Fruit fly (Drosophila melanogaster) whole organism, embryonic: ENCODE measurements around the gene Usp30.
A peak's percentile ranks its signal among the peaks of the same experiment; 100 is the strongest.

Experiments used
- Bgb ChIP-seq: fragments of 200-800 bp; sonication (Bioruptor generic); IDR thresholded peaks from 2 replicates; pipeline ENCODE4 v1.3.6; 2022; ENCODE audit warnings: missing biosample characterization, missing genetic modification characterization; ENCODE audit not compliant: partially characterized antibody
- Blimp-1 ChIP-seq: fragments of 200-800 bp; sonication (Bioruptor generic); optimal IDR thresholded peaks from 3 replicates; lab custom pipeline; 2018; ENCODE audit warnings: missing biosample characterization, missing genetic modification characterization, mild to moderate bottlenecking, moderate library complexity, missing genetic modification reagents
- C15 ChIP-seq: fragments of 200-800 bp; sonication (Bioruptor generic); IDR thresholded peaks from 3 replicates; pipeline ENCODE4 v1.3.6; 2022; ENCODE audit warnings: missing biosample characterization, missing genetic modification characterization
- CG10543 ChIP-seq: fragments of 200-800 bp; sonication (Bioruptor generic); optimal IDR thresholded peaks from 3 replicates; lab custom pipeline; 2017; ENCODE audit warnings: missing biosample characterization, mild to moderate bottlenecking, missing genetic modification characterization, moderate library complexity
- CG10654 ChIP-seq: fragments of 200-800 bp; sonication (Bioruptor generic); optimal IDR thresholded peaks from 2 replicates; lab custom pipeline; 2016; ENCODE audit warnings: missing biosample characterization, missing genetic modification characterization
- CG11398 ChIP-seq: fragments of 200-800 bp; sonication (Bioruptor generic); optimal IDR thresholded peaks from 2 replicates; lab custom pipeline; 2016; ENCODE audit warnings: missing biosample characterization, missing genetic modification characterization
- CG11456 ChIP-seq: fragments of 200-800 bp; sonication (Bioruptor generic); IDR thresholded peaks from 3 replicates; pipeline ENCODE4 v1.3.6; 2022; ENCODE audit warnings: missing biosample characterization, missing genetic modification characterization
- CG11723 ChIP-seq: fragments of 200-800 bp; sonication (Bioruptor generic); optimal IDR thresholded peaks from 2 replicates; lab custom pipeline; 2017; ENCODE audit warnings: missing biosample characterization, mild to moderate bottlenecking, missing genetic modification characterization
- CG12155 ChIP-seq: fragments of 200-800 bp; sonication (Bioruptor generic); optimal IDR thresholded peaks from 3 replicates; lab custom pipeline; 2016; ENCODE audit warnings: missing biosample characterization, missing genetic modification characterization
- CG12942 ChIP-seq: fragments of 200-800 bp; sonication (Bioruptor generic); optimal IDR thresholded peaks from 3 replicates; lab custom pipeline; 2016; ENCODE audit warnings: missing biosample characterization, missing genetic modification characterization
- CG13775 ChIP-seq: fragments of 200-800 bp; sonication (Bioruptor generic); optimal IDR thresholded peaks from 3 replicates; lab custom pipeline; 2017; ENCODE audit warnings: missing biosample characterization, mild to moderate bottlenecking, missing genetic modification characterization
- CG14014 ChIP-seq: fragments of 200-800 bp; sonication (Bioruptor generic); IDR thresholded peaks from 2 replicates; pipeline ENCODE4 v1.3.6; 2022; ENCODE audit warnings: missing biosample characterization, missing genetic modification characterization
- CG15269 ChIP-seq: fragments of 200-800 bp; sonication (Bioruptor generic); optimal IDR thresholded peaks from 2 replicates; lab custom pipeline; 2018; ENCODE audit warnings: missing biosample characterization, mild to moderate bottlenecking, missing genetic modification characterization, moderate library complexity
- CG18476 ChIP-seq: fragments of 200-800 bp; sonication (Bioruptor generic); optimal IDR thresholded peaks from 2 replicates; lab custom pipeline; 2016; ENCODE audit warnings: missing biosample characterization, mild to moderate bottlenecking, missing genetic modification characterization
- CG2678 ChIP-seq: fragments of 200-800 bp; sonication (Bioruptor generic); optimal IDR thresholded peaks from 3 replicates; lab custom pipeline; 2019; ENCODE audit warnings: missing biosample characterization, mild to moderate bottlenecking, missing genetic modification characterization, moderate library complexity
- CG3065 ChIP-seq: fragments of 200-800 bp; sonication (Bioruptor generic); optimal IDR thresholded peaks from 2 replicates; lab custom pipeline; 2016; ENCODE audit warnings: missing biosample characterization, missing genetic modification characterization
- CG31365 ChIP-seq: fragments of 200-800 bp; sonication (Bioruptor generic); optimal IDR thresholded peaks from 2 replicates; lab custom pipeline; 2018; ENCODE audit warnings: missing biosample characterization, mild to moderate bottlenecking, missing genetic modification characterization
- CG34422 ChIP-seq: fragments of 200-800 bp; sonication (Bioruptor generic); IDR thresholded peaks from 3 replicates; pipeline ENCODE4 v1.3.6; 2022; ENCODE audit warnings: missing biosample characterization, missing genetic modification characterization
- CG4328 ChIP-seq: fragments of 200-800 bp; sonication (Bioruptor generic); optimal IDR thresholded peaks from 3 replicates; lab custom pipeline; 2017; ENCODE audit warnings: missing biosample characterization, missing genetic modification reagents, missing genetic modification characterization
- CG43689 ChIP-seq: fragments of 200-800 bp; sonication (Bioruptor generic); IDR thresholded peaks from 2 replicates; pipeline ENCODE4 v1.3.6; 2022; ENCODE audit warnings: missing biosample characterization, missing genetic modification characterization
- CG6254 ChIP-seq: fragments of 200-800 bp; sonication (Bioruptor generic); optimal IDR thresholded peaks from 3 replicates; lab custom pipeline; 2017; ENCODE audit warnings: mild to moderate bottlenecking, missing biosample characterization, missing genetic modification reagents, missing genetic modification characterization
- CG7271 ChIP-seq: fragments of 200-800 bp; sonication (Bioruptor generic); optimal IDR thresholded peaks from 2 replicates; lab custom pipeline; 2018; ENCODE audit warnings: missing biosample characterization, mild to moderate bottlenecking, missing genetic modification characterization, moderate library complexity
- CG8290 ChIP-seq, 3 experiments: fragments of 200-800 bp; sonication (Bioruptor generic); optimal IDR thresholded peaks; 2 replicates each; lab custom pipeline; 2016 to 2019; ENCODE audit warnings: missing biosample characterization in 3 of 3, missing genetic modification characterization in 3 of 3, mild to moderate bottlenecking in 2 of 3, moderate library complexity in 1 of 3
- CG8478 ChIP-seq: fragments of >200 bp; optimal IDR thresholded peaks from 2 replicates; lab custom pipeline; 2018
- Dll ChIP-seq: fragments of 200-800 bp; sonication (Bioruptor generic); IDR thresholded peaks from 4 replicates; pipeline ENCODE4 v1.3.6; 2022; ENCODE audit warnings: missing biosample characterization, missing genetic modification characterization; ENCODE audit not compliant: partially characterized antibody
- E2f1 ChIP-seq: fragments of 200-800 bp; sonication (Bioruptor generic); IDR thresholded peaks from 2 replicates; pipeline ENCODE4 v1.3.6; 2022; ENCODE audit warnings: missing biosample characterization, missing genetic modification characterization
- Fer1 ChIP-seq: fragments of 200-800 bp; sonication (Bioruptor generic); optimal IDR thresholded peaks from 2 replicates; lab custom pipeline; 2017; ENCODE audit warnings: missing biosample characterization, mild to moderate bottlenecking, missing genetic modification characterization
- Fer3 ChIP-seq: fragments of 200-800 bp; sonication (Bioruptor generic); optimal IDR thresholded peaks from 2 replicates; lab custom pipeline; 2018; ENCODE audit warnings: missing biosample characterization, mild to moderate bottlenecking, missing genetic modification characterization, moderate library complexity
- HmgD ChIP-seq: fragments of 200-800 bp; sonication (Bioruptor generic); optimal IDR thresholded peaks from 3 replicates; lab custom pipeline; 2016; ENCODE audit warnings: missing biosample characterization, missing genetic modification characterization
- Hmr ChIP-seq: fragments of 200-800 bp; sonication (Bioruptor generic); optimal IDR thresholded peaks from 3 replicates; lab custom pipeline; 2017; ENCODE audit warnings: mild to moderate bottlenecking, missing biosample characterization, missing genetic modification reagents, missing genetic modification characterization
- Lhr ChIP-seq: fragments of 200-800 bp; sonication (Bioruptor generic); optimal IDR thresholded peaks from 3 replicates; lab custom pipeline; 2017; ENCODE audit warnings: mild to moderate bottlenecking, missing biosample characterization, missing genetic modification reagents, missing genetic modification characterization
- Optix ChIP-seq: fragments of 200-800 bp; sonication (Bioruptor generic); IDR thresholded peaks from 3 replicates; pipeline ENCODE4 v1.3.6; 2022; ENCODE audit warnings: missing biosample characterization, missing genetic modification characterization
- Poxn ChIP-seq: fragments of 200-800 bp; sonication (Bioruptor generic); IDR thresholded peaks from 2 replicates; pipeline ENCODE4 v1.3.6; 2022; ENCODE audit warnings: missing biosample characterization, missing genetic modification characterization
- Sox100B ChIP-seq: fragments of 200-800 bp; sonication (Bioruptor generic); optimal IDR thresholded peaks from 3 replicates; lab custom pipeline; 2018; ENCODE audit warnings: missing biosample characterization, mild to moderate bottlenecking, missing genetic modification characterization
- Sry-δ ChIP-seq: fragments of 200-800 bp; sonication (Bioruptor generic); optimal IDR thresholded peaks from 2 replicates; lab custom pipeline; 2016; ENCODE audit warnings: missing biosample characterization, missing genetic modification characterization
- ab ChIP-seq: fragments of 200-800 bp; sonication (Bioruptor generic); optimal IDR thresholded peaks from 2 replicates; lab custom pipeline; 2016; ENCODE audit warnings: missing biosample characterization, missing genetic modification characterization
- amos ChIP-seq: fragments of 200-800 bp; sonication (Bioruptor generic); IDR thresholded peaks from 2 replicates; pipeline ENCODE4 v1.3.6; 2022; ENCODE audit warnings: missing biosample characterization, missing genetic modification characterization; ENCODE audit not compliant: partially characterized antibody
- dmrt99B ChIP-seq: fragments of 200-800 bp; sonication (Bioruptor generic); optimal IDR thresholded peaks from 2 replicates; lab custom pipeline; 2018; ENCODE audit warnings: missing biosample characterization, mild to moderate bottlenecking, missing genetic modification characterization, moderate library complexity
- eve ChIP-seq, 2 experiments: fragments of >200 bp; optimal IDR thresholded peaks; 2 replicates each; lab custom pipeline; 2017; ENCODE audit warnings: missing biosample characterization in 2 of 2, missing genetic modification characterization in 2 of 2
- fd64A ChIP-seq: fragments of 200-800 bp; sonication (Bioruptor generic); optimal IDR thresholded peaks from 3 replicates; lab custom pipeline; 2018; ENCODE audit warnings: missing biosample characterization, mild to moderate bottlenecking, missing genetic modification characterization
- hth ChIP-seq: fragments of >200 bp; optimal IDR thresholded peaks from 2 replicates; lab custom pipeline; 2017; ENCODE audit warnings: inconsistent platforms
- jing ChIP-seq: fragments of 200-800 bp; sonication (Bioruptor generic); optimal IDR thresholded peaks from 2 replicates; lab custom pipeline; 2018; ENCODE audit warnings: missing biosample characterization, mild to moderate bottlenecking, missing genetic modification characterization
- maf-S ChIP-seq: fragments of 200-800 bp; sonication (Bioruptor generic); optimal IDR thresholded peaks from 2 replicates; lab custom pipeline; 2016; ENCODE audit warnings: missing biosample characterization, missing genetic modification characterization
- otp ChIP-seq: fragments of 200-800 bp; sonication (Bioruptor generic); IDR thresholded peaks from 3 replicates; pipeline ENCODE4, ENCODE4 v1.3.6; 2022; ENCODE audit warnings: missing biosample characterization, missing genetic modification characterization
- pho ChIP-seq: fragments of 200-800 bp; sonication (Bioruptor generic); optimal IDR thresholded peaks from 2 replicates; lab custom pipeline; 2016; ENCODE audit warnings: missing biosample characterization, missing genetic modification characterization
- stc ChIP-seq: fragments of 200-800 bp; sonication (Bioruptor generic); IDR thresholded peaks from 2 replicates; pipeline ENCODE4 v1.3.6; 2022; ENCODE audit warnings: missing biosample characterization, missing genetic modification characterization
- tll ChIP-seq, 2 experiments: fragments of 200-800 bp in 1 of 2; fragments of >200 bp in 1 of 2; sonication (Bioruptor generic) in 1 of 2; optimal IDR thresholded peaks; 2 replicates each; lab custom pipeline; 2017 to 2019; ENCODE audit warnings: missing biosample characterization in 2 of 2, missing genetic modification characterization in 2 of 2, mild to moderate bottlenecking in 1 of 2, moderate library complexity in 1 of 2
- trem ChIP-seq: fragments of 200-800 bp; optimal IDR thresholded peaks from 3 replicates; lab custom pipeline; 2019; ENCODE audit warnings: missing biosample characterization, mild to moderate bottlenecking, missing genetic modification characterization, moderate library complexity
- wek ChIP-seq: fragments of 200-800 bp; sonication (Bioruptor generic); optimal IDR thresholded peaks from 3 replicates; lab custom pipeline; 2018; ENCODE audit warnings: missing biosample characterization, mild to moderate bottlenecking, missing genetic modification characterization, moderate library complexity

Gene Usp30

DNA sequence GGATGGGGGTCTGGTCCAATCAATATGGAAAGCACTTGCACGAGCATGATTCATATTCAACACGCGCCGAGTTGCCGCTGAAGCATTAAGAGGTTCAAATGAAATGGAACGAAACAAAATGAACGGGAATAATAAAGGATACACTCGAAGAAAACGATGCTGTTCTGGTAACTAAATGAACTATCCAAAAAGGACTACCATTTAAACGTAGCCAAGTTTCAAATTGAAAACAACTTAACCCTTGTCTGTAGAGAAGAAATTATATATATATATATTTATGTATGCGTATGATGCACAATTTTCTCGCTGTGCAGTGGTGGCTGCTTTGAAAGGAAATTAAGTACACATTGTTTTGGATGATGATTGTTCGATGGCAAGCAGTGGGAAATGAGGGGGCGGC lies 26.9 kb downstream of the Usp30 start (continued):
- TF ChIP-seq Blimp-1 (GFP tag; lab: Kevin White, UChicago) = peak; percentile 12
- TF ChIP-seq CG15269 (tag; lab: Kevin White, UChicago) = peak; percentile 8
- no peak for TF ChIP-seq CG8290 (GFP tag; optimal IDR thresholded peaks at IDR 0.05; lab: Kevin White, UChicago)
- no peak for TF ChIP-seq CG8290 (tag; optimal IDR thresholded peaks at IDR 0.05; lab: Kevin White, UChicago)
- no peak for TF ChIP-seq jing (GFP tag; lab: Kevin White, UChicago)
- peak; percentile 29 for TF ChIP-seq Fer1 (GFP tag; lab: Kevin White, UChicago)
- TF ChIP-seq CG4328 (GFP tag; lab: Kevin White, UChicago) = no peak
- no peak for TF ChIP-seq stc (GFP tag; lab: Robert Waterston, UW)
- TF ChIP-seq trem (tag; lab: Kevin White, UChicago) = no peak
- TF ChIP-seq CG2678 (tag; lab: Kevin White, UChicago) = peak; percentile 47
- no peak for TF ChIP-seq CG18476 (GFP tag; lab: Kevin White, UChicago)
- TF ChIP-seq Poxn (GFP tag; lab: Robert Waterston, UW) = no peak
- no peak for TF ChIP-seq eve (GFP tag; optimal IDR thresholded peaks at IDR 0.05; lab: Kevin White, UChicago)
- TF ChIP-seq maf-S (GFP tag; lab: Kevin White, UChicago) = no peak
- no peak for TF ChIP-seq pho

DNA sequence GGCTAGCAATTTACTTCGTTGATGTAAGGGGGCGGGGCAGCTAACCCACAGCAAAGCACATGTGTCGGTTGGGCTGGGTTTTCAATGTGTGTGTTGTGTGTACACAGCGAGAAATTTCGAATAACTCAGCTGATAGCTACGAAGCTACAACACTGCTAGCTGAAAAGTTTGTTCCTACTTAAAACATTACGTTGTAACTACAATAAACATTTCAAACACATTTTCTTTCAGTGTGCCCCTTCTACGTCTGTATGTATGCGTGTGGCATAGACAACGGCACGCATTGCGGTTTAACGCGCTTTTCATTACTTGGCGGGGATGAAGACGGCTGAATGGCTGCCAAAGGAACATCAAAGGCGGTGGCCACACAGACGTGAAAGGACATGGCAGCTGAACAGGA lies 32.0 kb downstream of the Usp30 start:
- TF ChIP-seq CG10654 (GFP tag; lab: Kevin White, UChicago) (no peak), Bgb (GFP tag; lab: Robert Waterston, UW) (no peak), CG12155 (GFP tag; lab: Kevin White, UChicago) (no peak), CG13775 (GFP tag; lab: Kevin White, UChicago) (no peak), Fer3 (no peak), Dll (GFP tag; lab: Robert Waterston, UW) (no peak), amos (no peak), Lhr (GFP tag; lab: Kevin White, UChicago) (no peak), CG43689 (GFP tag; lab: Robert Waterston, UW) (no peak), hth (lab: Kevin White, UChicago) (no peak), CG6254 (GFP tag; lab: Kevin White, UChicago) (no peak), otp (GFP tag; lab: Robert Waterston, UW) (no peak), CG3065 (GFP tag; lab: Kevin White, UChicago) (no peak), CG12942 (GFP tag; lab: Kevin White, UChicago) (no peak), Optix (GFP tag; lab: Robert Waterston, UW) (peak; percentile 34; the same call in 2 of the 3 replicates), CG11456 (GFP tag; lab: Robert Waterston, UW) (peak; percentile 48; the same call in 1 of the 3 replicates), CG11398 (no peak), CG7271 (tag; lab: Kevin White, UChicago) (no peak), CG11723 (GFP tag; lab: Kevin White, UChicago) (no peak), CG34422 (GFP tag; lab: Robert Waterston, UW) (no peak), Sox100B (GFP tag; lab: Kevin White, UChicago) (no peak), CG10543 (GFP tag; lab: Kevin White, UChicago) (no peak), CG14014 (0 out of 2 replicates have a peak, but pooled peaks have one; percentile 43), HmgD (no peak), fd64A (GFP tag; lab: Kevin White, UChicago) (no peak), ab (GFP tag; lab: Kevin White, UChicago) (no peak), tll (GFP tag; optimal IDR thresholded peaks at IDR 0.05; lab: Kevin White, UChicago) (no peak), CG31365 (tag; lab: Kevin White, UChicago) (no peak), maf-S (GFP tag; lab: Kevin White, UChicago) (no peak), wek (GFP tag; lab: Kevin White, UChicago) (no peak), dmrt99B (peak; percentile 65), Sry-δ (GFP tag; lab: Kevin White, UChicago) (no peak), CG8478 (no peak), Hmr (peak; percentile 45), Poxn (GFP tag; lab: Robert Waterston, UW) (no peak), E2f1 (GFP tag; lab: Robert Waterston, UW) (peak; percentile 42; the same call in 1 of the 2 replicates), C15 (no peak)
